Fruit fly (Drosophila melanogaster) whole organism, embryonic: ENCODE results near the gene CG7231.

Experiments
- Aef1 ChIP-seq: fragments of 200-800 bp; sonication (Bioruptor generic); IDR thresholded peaks from 3 replicates; pipeline ENCODE4 v1.3.6; 2022; ENCODE audit warnings: missing biosample characterization, missing genetic modification characterization
- Atf-2 ChIP-seq: fragments of 200-800 bp; sonication (Bioruptor generic); optimal IDR thresholded peaks from 2 replicates; lab custom pipeline; 2016; ENCODE audit warnings: missing biosample characterization, missing genetic modification characterization
- B-H1 ChIP-seq: fragments of 200-800 bp; sonication (Bioruptor generic); IDR thresholded peaks from 3 replicates; pipeline ENCODE4 v1.3.6; 2022; ENCODE audit warnings: missing biosample characterization, missing genetic modification characterization
- C15 ChIP-seq: fragments of 200-800 bp; sonication (Bioruptor generic); IDR thresholded peaks from 3 replicates; pipeline ENCODE4 v1.3.6; 2022; ENCODE audit warnings: missing biosample characterization, missing genetic modification characterization
- CG1024 ChIP-seq: fragments of 200-800 bp; sonication (Bioruptor generic); IDR thresholded peaks from 2 replicates; pipeline ENCODE4 v1.3.6; 2022; ENCODE audit warnings: missing biosample characterization, missing genetic modification characterization
- CG10654 ChIP-seq: fragments of 200-800 bp; sonication (Bioruptor generic); optimal IDR thresholded peaks from 2 replicates; lab custom pipeline; 2016; ENCODE audit warnings: missing biosample characterization, missing genetic modification characterization
- CG10979 ChIP-seq: fragments of 200-800 bp; sonication (Bioruptor generic); optimal IDR thresholded peaks from 2 replicates; lab custom pipeline; 2018; ENCODE audit warnings: missing biosample characterization, mild to moderate bottlenecking, missing genetic modification characterization, moderate library complexity
- CG12744 ChIP-seq: fragments of 200-800 bp; sonication (Bioruptor generic); optimal IDR thresholded peaks from 2 replicates; lab custom pipeline; 2016; ENCODE audit warnings: missing biosample characterization, missing genetic modification characterization
- CG15479 ChIP-seq: fragments of 200-800 bp; sonication (Bioruptor generic); optimal IDR thresholded peaks from 3 replicates; lab custom pipeline; 2019; ENCODE audit warnings: missing biosample characterization, mild to moderate bottlenecking, missing genetic modification characterization, moderate library complexity
- CG1647 ChIP-seq: fragments of 200-800 bp; sonication (Bioruptor generic); optimal IDR thresholded peaks from 3 replicates; lab custom pipeline; 2016; ENCODE audit warnings: missing biosample characterization, missing genetic modification characterization
- CG17359 ChIP-seq: fragments of 200-800 bp; sonication (Bioruptor generic); optimal IDR thresholded peaks from 3 replicates; lab custom pipeline; 2018; ENCODE audit warnings: missing biosample characterization, mild to moderate bottlenecking, missing genetic modification characterization, moderate library complexity
- CG18619 ChIP-seq: fragments of 200-800 bp; sonication (Bioruptor generic); optimal IDR thresholded peaks from 3 replicates; lab custom pipeline; 2017; ENCODE audit warnings: missing biosample characterization, mild to moderate bottlenecking, missing genetic modification characterization
- CG2875 ChIP-seq: fragments of 200-800 bp; sonication (Bioruptor generic); optimal IDR thresholded peaks from 2 replicates; lab custom pipeline; 2017; ENCODE audit warnings: missing biosample characterization, mild to moderate bottlenecking, missing genetic modification characterization, missing genetic modification reagents
- CG5245 ChIP-seq: fragments of 200-800 bp; sonication (Bioruptor generic); optimal IDR thresholded peaks from 3 replicates; lab custom pipeline; 2016; ENCODE audit warnings: missing biosample characterization, missing genetic modification characterization
- CG7271 ChIP-seq: fragments of 200-800 bp; sonication (Bioruptor generic); optimal IDR thresholded peaks from 2 replicates; lab custom pipeline; 2018; ENCODE audit warnings: missing biosample characterization, mild to moderate bottlenecking, missing genetic modification characterization, moderate library complexity
- CG8281 ChIP-seq: fragments of 200-800 bp; sonication (Bioruptor generic); optimal IDR thresholded peaks from 2 replicates; lab custom pipeline; 2018; ENCODE audit warnings: missing biosample characterization, mild to moderate bottlenecking, missing genetic modification characterization, moderate library complexity
- CG8359 ChIP-seq: fragments of 200-800 bp; sonication (Bioruptor generic); optimal IDR thresholded peaks from 2 replicates; lab custom pipeline; 2017; ENCODE audit warnings: missing biosample characterization, mild to moderate bottlenecking, missing genetic modification characterization, borderline replicate concordance
- CTCF ChIP-seq: fragments of 200-800 bp; sonication (Bioruptor generic); optimal IDR thresholded peaks from 2 replicates; lab custom pipeline; 2017; ENCODE audit warnings: missing biosample characterization, mild to moderate bottlenecking, missing genetic modification characterization, moderate library complexity
- GATAe ChIP-seq: fragments of 200-800 bp; sonication (Bioruptor generic); conservative IDR thresholded peaks from 2 replicates; pipeline ENCODE4 v1.3.6; 2022; ENCODE audit warnings: missing biosample characterization, missing genetic modification characterization
- Gsc ChIP-seq: fragments of 200-800 bp; sonication (Bioruptor generic); IDR thresholded peaks from 2 replicates; pipeline ENCODE4 v1.3.6; 2022; ENCODE audit warnings: missing biosample characterization, missing genetic modification characterization
- HHEX ChIP-seq: fragments of 200-800 bp; sonication (Bioruptor generic); optimal IDR thresholded peaks from 3 replicates; lab custom pipeline; 2017; ENCODE audit warnings: missing biosample characterization, mild to moderate bottlenecking, missing genetic modification characterization, missing genetic modification reagents
- MESR4 ChIP-seq: fragments of 200-800 bp; sonication (Bioruptor generic); optimal IDR thresholded peaks from 2 replicates; lab custom pipeline; 2018; ENCODE audit warnings: missing biosample characterization, mild to moderate bottlenecking, missing genetic modification characterization, moderate library complexity
- Max ChIP-seq: fragments of 200-800 bp; sonication (Bioruptor generic); optimal IDR thresholded peaks from 2 replicates; lab custom pipeline; 2016; ENCODE audit warnings: missing biosample characterization, mild to moderate bottlenecking, missing genetic modification characterization
- Myb ChIP-seq: fragments of 200-800 bp; sonication (Bioruptor generic); optimal IDR thresholded peaks from 2 replicates; lab custom pipeline; 2016; ENCODE audit warnings: missing biosample characterization, missing genetic modification characterization
- NK7.1 ChIP-seq: fragments of 200-800 bp; sonication (Bioruptor generic); optimal IDR thresholded peaks from 3 replicates; lab custom pipeline; 2016; ENCODE audit warnings: missing biosample characterization, missing genetic modification characterization
- NfI ChIP-seq: fragments of 200-800 bp; sonication (Bioruptor generic); optimal IDR thresholded peaks from 3 replicates; lab custom pipeline; 2018; ENCODE audit warnings: missing biosample characterization, mild to moderate bottlenecking, missing genetic modification characterization, moderate library complexity
- Sin3A ChIP-seq: fragments of >200 bp; optimal IDR thresholded peaks from 2 replicates; lab custom pipeline; 2018
- Sox100B ChIP-seq: fragments of 200-800 bp; sonication (Bioruptor generic); optimal IDR thresholded peaks from 3 replicates; lab custom pipeline; 2018; ENCODE audit warnings: missing biosample characterization, mild to moderate bottlenecking, missing genetic modification characterization
- Ssrp ChIP-seq: fragments of 200-800 bp; sonication (Bioruptor generic); optimal IDR thresholded peaks from 2 replicates; lab custom pipeline; 2018; ENCODE audit warnings: missing biosample characterization, mild to moderate bottlenecking, missing genetic modification characterization, moderate library complexity
- TFAM ChIP-seq: fragments of 200-800 bp; sonication (Bioruptor generic); optimal IDR thresholded peaks from 2 replicates; lab custom pipeline; 2017; ENCODE audit warnings: missing biosample characterization, missing genetic modification characterization, inconsistent platforms
- Vsx1 ChIP-seq: fragments of 200-800 bp; sonication (Bioruptor generic); optimal IDR thresholded peaks from 2 replicates; lab custom pipeline; 2017; ENCODE audit warnings: missing biosample characterization, mild to moderate bottlenecking, missing genetic modification characterization, missing genetic modification reagents
- amos ChIP-seq: fragments of 200-800 bp; sonication (Bioruptor generic); IDR thresholded peaks from 2 replicates; pipeline ENCODE4 v1.3.6; 2022; ENCODE audit warnings: missing biosample characterization, missing genetic modification characterization; ENCODE audit not compliant: partially characterized antibody
- az2 ChIP-seq: fragments of 200-800 bp; sonication (Bioruptor generic); optimal IDR thresholded peaks from 3 replicates; lab custom pipeline; 2016; ENCODE audit warnings: missing biosample characterization, missing genetic modification characterization
- chn ChIP-seq: fragments of 200-800 bp; sonication (Bioruptor generic); optimal IDR thresholded peaks from 2 replicates; lab custom pipeline; 2016; ENCODE audit warnings: missing biosample characterization, missing genetic modification characterization
- ci ChIP-seq: fragments of 200-800 bp; sonication (Bioruptor generic); IDR thresholded peaks from 3 replicates; pipeline ENCODE4 v1.3.6; 2022; ENCODE audit warnings: missing biosample characterization, missing genetic modification characterization
- crc ChIP-seq: fragments of 200-800 bp; sonication (Bioruptor generic); optimal IDR thresholded peaks from 2 replicates; lab custom pipeline; 2016; ENCODE audit warnings: missing biosample characterization, missing genetic modification characterization
- danr ChIP-seq: fragments of 200-800 bp; sonication (Bioruptor generic); IDR thresholded peaks from 2 replicates; pipeline ENCODE4 v1.3.6; 2022; ENCODE audit warnings: missing biosample characterization, missing genetic modification characterization
- dimm ChIP-seq: fragments of 200-800 bp; sonication (Bioruptor generic); IDR thresholded peaks from 2 replicates; pipeline ENCODE4 v1.3.6; 2022; ENCODE audit warnings: missing biosample characterization, missing genetic modification characterization
- h ChIP-seq: fragments of >200 bp; optimal IDR thresholded peaks from 2 replicates; lab custom pipeline; 2017
- hb ChIP-seq: fragments of 200-800 bp; sonication (Bioruptor generic); IDR thresholded peaks from 3 replicates; pipeline ENCODE4 v1.3.6; 2022; ENCODE audit warnings: missing biosample characterization, missing genetic modification characterization; ENCODE audit not compliant: partially characterized antibody
- knrl ChIP-seq: fragments of 200-800 bp; sonication (Bioruptor generic); IDR thresholded peaks from 3 replicates; pipeline ENCODE4 v1.3.6; 2022; ENCODE audit warnings: missing biosample characterization, missing genetic modification characterization; ENCODE audit not compliant: partially characterized antibody
- mam ChIP-seq: fragments of 200-800 bp; sonication (Bioruptor generic); optimal IDR thresholded peaks from 3 replicates; lab custom pipeline; 2016; ENCODE audit warnings: missing biosample characterization, missing genetic modification characterization
- pfk ChIP-seq: fragments of 200-800 bp; sonication (Bioruptor generic); optimal IDR thresholded peaks from 2 replicates; lab custom pipeline; 2018; ENCODE audit warnings: missing biosample characterization, mild to moderate bottlenecking, missing genetic modification characterization, moderate library complexity
- sens ChIP-seq: fragments of 200-800 bp; sonication (Bioruptor generic); peaks from one replicate; lab custom pipeline; 2016; ENCODE audit warnings: missing biosample characterization, missing genetic modification characterization
- sim ChIP-seq: fragments of 200-800 bp; sonication (Bioruptor generic); IDR thresholded peaks from 2 replicates; pipeline ENCODE4 v1.3.6; 2022; ENCODE audit warnings: missing biosample characterization, missing genetic modification characterization
- stwl ChIP-seq: fragments of 200-800 bp; sonication (Bioruptor generic); optimal IDR thresholded peaks from 3 replicates; lab custom pipeline; 2018; ENCODE audit warnings: missing biosample characterization, mild to moderate bottlenecking, missing genetic modification characterization, moderate library complexity
- tap ChIP-seq: fragments of 200-800 bp; optimal IDR thresholded peaks from 3 replicates; lab custom pipeline; 2019; ENCODE audit warnings: missing biosample characterization, mild to moderate bottlenecking, missing genetic modification characterization, moderate library complexity
- tin ChIP-seq: fragments of 200-800 bp; sonication (Bioruptor generic); optimal IDR thresholded peaks from 3 replicates; lab custom pipeline; 2016; ENCODE audit warnings: missing biosample characterization, missing genetic modification characterization
- yki ChIP-seq: fragments of >200 bp; optimal IDR thresholded peaks from 3 replicates; lab custom pipeline; 2018
- zen2 ChIP-seq: fragments of 200-800 bp; sonication (Bioruptor generic); IDR thresholded peaks from 3 replicates; pipeline ENCODE4 v1.3.6; 2022; ENCODE audit warnings: missing biosample characterization, missing genetic modification characterization; ENCODE audit not compliant: partially characterized antibody
- zfh1 ChIP-seq: fragments of 200-800 bp; sonication (Bioruptor generic); IDR thresholded peaks from 3 replicates; pipeline ENCODE4 v1.3.6; 2022; ENCODE audit warnings: missing biosample characterization, missing genetic modification characterization

Gene CG7231

DNA sequence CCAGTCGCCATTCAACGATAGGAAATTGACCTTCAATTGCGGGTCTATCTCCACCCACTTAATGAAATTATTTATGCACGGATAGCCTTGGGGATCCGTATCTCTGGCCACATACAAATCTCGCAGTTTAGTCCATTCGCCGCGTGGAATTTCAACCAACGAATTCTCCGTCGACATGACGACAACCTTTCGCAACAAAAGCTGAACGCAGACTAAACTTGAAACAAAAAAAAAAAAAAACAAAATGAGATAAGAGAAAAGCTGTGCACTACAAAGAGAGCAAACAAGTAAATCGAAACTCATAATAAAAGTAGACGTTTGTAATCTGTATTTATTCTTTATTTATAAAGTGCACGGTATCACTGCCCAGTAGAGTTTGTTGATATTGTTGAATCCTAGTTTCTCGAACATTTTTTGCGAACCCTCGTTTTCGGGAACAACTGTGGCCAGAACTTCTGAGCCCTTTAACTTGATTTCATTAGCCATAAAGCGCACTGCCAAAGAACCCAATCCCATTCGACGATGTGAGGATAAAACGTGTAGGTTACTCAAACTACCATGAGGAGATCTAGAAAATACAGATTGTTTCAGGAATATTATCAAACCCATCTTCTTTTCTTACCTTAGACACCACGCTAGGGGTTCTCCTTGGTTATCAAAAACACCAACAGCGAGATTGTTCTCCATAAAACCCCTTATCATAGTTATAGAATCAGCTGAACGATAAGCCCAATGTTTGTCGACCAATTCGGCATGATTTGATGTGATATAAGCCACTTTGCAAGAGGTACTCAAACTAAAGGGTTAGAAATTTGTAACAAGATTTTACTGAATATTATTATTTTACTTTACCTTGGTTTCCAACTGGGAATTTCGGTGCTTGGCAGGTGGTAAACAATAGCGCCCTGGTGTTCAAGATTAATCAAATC lies 25.8 kb downstream of the CG7231 start, which contains the start of gene CG12560:
Gene CG12560 (minus strand): TSS at position 195 of the 929 bp plus-strand sequence.
- TF ChIP-seq mam (GFP tag; lab: Kevin White, UChicago) (no peak), zen2 (GFP tag; lab: Robert Waterston, UW) (no peak), hb (GFP tag; lab: Robert Waterston, UW) (no peak), CG10979 (no peak), CG1647 (GFP tag; lab: Kevin White, UChicago) (no peak), ci (GFP tag; lab: Robert Waterston, UW) (0 out of 3 replicates have a peak, but pooled peaks have one; percentile 6), CG18619 (GFP tag; lab: Kevin White, UChicago) (no peak), pfk (GFP tag; lab: Kevin White, UChicago) (no peak), CG1024 (GFP tag; lab: Robert Waterston, UW) (no peak), CG17359 (tag; lab: Kevin White, UChicago) (no peak), CG10654 (GFP tag; lab: Kevin White, UChicago) (no peak), CG8281 (tag; lab: Kevin White, UChicago) (no peak), CG5245 (GFP tag; lab: Kevin White, UChicago) (no peak), amos (GFP tag; lab: Robert Waterston, UW) (no peak; the same call in 1 of the 2 replicates), sens (GFP tag; lab: Kevin White, UChicago) (peak; percentile 28), Vsx1 (GFP tag; lab: Kevin White, UChicago) (no peak), Gsc (GFP tag; lab: Robert Waterston, UW) (no peak), dimm (GFP tag; lab: Robert Waterston, UW) (no peak), GATAe (GFP tag; lab: Robert Waterston, UW) (no peak), CTCF (GFP tag; lab: Kevin White, UChicago) (no peak), az2 (GFP tag; lab: Kevin White, UChicago) (no peak), Myb (no peak), h (lab: Kevin White, UChicago) (no peak), Atf-2 (GFP tag; lab: Kevin White, UChicago) (no peak), Aef1 (GFP tag; lab: Robert Waterston, UW) (no peak), NfI (GFP tag; lab: Kevin White, UChicago) (peak; percentile 12), CG8359 (GFP tag; lab: Kevin White, UChicago) (no peak), CG12744 (GFP tag; lab: Kevin White, UChicago) (no peak), Max (GFP tag; lab: Kevin White, UChicago) (no peak), Sin3A (lab: Kevin White, UChicago) (no peak), zfh1 (GFP tag; lab: Robert Waterston, UW) (0 out of 3 replicates have a peak, but pooled peaks have one; percentile 14), CG2875 (GFP tag; lab: Kevin White, UChicago) (no peak), tin (GFP tag; lab: Kevin White, UChicago) (no peak), MESR4 (GFP tag; lab: Kevin White, UChicago) (no peak), CG7271 (tag; lab: Kevin White, UChicago) (no peak), stwl (no peak), NK7.1 (GFP tag; lab: Kevin White, UChicago) (no peak), danr (GFP tag; lab: Robert Waterston, UW) (no peak), knrl (GFP tag; lab: Robert Waterston, UW) (no peak), B-H1 (no peak), chn (GFP tag; lab: Kevin White, UChicago) (no peak), yki (lab: Kevin White, UChicago) (no peak), HHEX (no peak), Ssrp (tag; lab: Kevin White, UChicago) (no peak), sim (GFP tag; lab: Robert Waterston, UW) (0 out of 2 replicates have a peak, but pooled peaks have one; percentile 23), CG15479 (GFP tag; lab: Kevin White, UChicago) (no peak), C15 (GFP tag; lab: Robert Waterston, UW) (no peak), TFAM (GFP tag; lab: Kevin White, UChicago) (no peak), crc (GFP tag; lab: Kevin White, UChicago) (no peak), tap (tag; lab: Kevin White, UChicago) (no peak), Sox100B (GFP tag; lab: Kevin White, UChicago) (peak; percentile 19)
